Worm (Caenorhabditis elegans): ENCODE measurements around the gene T24H10.4.

ce11 chrII:9078351-9078750, 31.0 kb upstream of the T24H10.4 start:
- TF ChIP-seq him-1 (tag; optimal IDR thresholded peaks at IDR 0.05) (no peak), W03F9.2 (tag; optimal IDR thresholded peaks at IDR 0.05) (no peak)
